Worm (Caenorhabditis elegans) whole organism, L2 larva: ENCODE measurements around the gene hacl-1.

Experiments used
- egl-27 ChIP-seq: sonication (generic microtip); optimal IDR thresholded peaks from 3 replicates; lab custom pipeline; 2017; ENCODE audit warnings: missing biosample characterization, missing genetic modification reagents, missing genetic modification characterization
- skn-1 ChIP-seq: sonication (generic microtip); optimal IDR thresholded peaks from 2 replicates; lab custom pipeline; 2017; ENCODE audit warnings: missing biosample characterization, missing genetic modification characterization

ce11 chrII:11492843-11493242, at the start of gene hacl-1:
- TF ChIP-seq skn-1 (tag; lab: Kevin White, UChicago): no peak
- TF ChIP-seq egl-27 (tag; lab: Kevin White, UChicago): no peak
